Worm (Caenorhabditis elegans): ENCODE data around the gene R105.1.

The R105.1 gene

ce11 chrIV:4611740-4612139 lies 21.8 kb upstream of the R105.1 start:
- TF ChIP-seq B0261.1 (tag; optimal IDR thresholded peaks at IDR 0.05) (no peak), F22D6.2 (tag; optimal IDR thresholded peaks at IDR 0.05) (no peak), ceh-91 (GFP tag; IDR thresholded peaks at IDR 0.05) (no peak), F39B2.1 (GFP tag; IDR thresholded peaks at IDR 0.05) (no peak), B0019.2 (GFP tag; conservative IDR thresholded peaks at IDR 0.05) (no peak), F10E7.11 (tag; optimal IDR thresholded peaks at IDR 0.05) (no peak), him-1 (tag; optimal IDR thresholded peaks at IDR 0.05) (no peak), C06A6.2 (GFP tag; conservative IDR thresholded peaks at IDR 0.05) (no peak), Y56A3A.18 (GFP tag; IDR thresholded peaks at IDR 0.05) (no peak), B0035.1 (tag; optimal IDR thresholded peaks at IDR 0.05) (no peak), lsy-27 (tag; optimal IDR thresholded peaks at IDR 0.05; ENCODE audit: borderline replicate concordance, insufficient read depth) (no peak), ztf-25 (GFP tag; IDR thresholded peaks at IDR 0.05) (no peak), ztf-26 (tag; optimal IDR thresholded peaks at IDR 0.05) (no peak), nhr-179 (tag; optimal IDR thresholded peaks at IDR 0.05) (no peak), xnd-1 (tag; optimal IDR thresholded peaks at IDR 0.05) (no peak), ZK185.1 (tag; optimal IDR thresholded peaks at IDR 0.05; ENCODE audit: poor library complexity, severe bottlenecking) (no peak), ceh-58 (GFP tag; IDR thresholded peaks at IDR 0.05) (no peak), F55B11.4 (tag; optimal IDR thresholded peaks at IDR 0.05; ENCODE audit: borderline replicate concordance, insufficient read depth) (no peak), nhr-120 (GFP tag; IDR thresholded peaks at IDR 0.05) (no peak), mes-4 (tag; optimal IDR thresholded peaks at IDR 0.05) (no peak)

- no peak for TF ChIP-seq ceh-91 (GFP tag; IDR thresholded peaks at IDR 0.05)
- no peak for TF ChIP-seq ztf-18 (tag; optimal IDR thresholded peaks at IDR 0.05)
- TF ChIP-seq tbp1 (GFP tag; optimal IDR thresholded peaks at IDR 0.05): no peak
- TF ChIP-seq fkh-3 (tag; optimal IDR thresholded peaks at IDR 0.05): no peak
- TF ChIP-seq cebp-1 (GFP tag; IDR thresholded peaks at IDR 0.05): no peak
- no peak for TF ChIP-seq cebp-1 (tag; optimal IDR thresholded peaks at IDR 0.05)
- no peak for TF ChIP-seq lir-1 (GFP tag; conservative IDR thresholded peaks at IDR 0.05)
- no peak for TF ChIP-seq ztf-6 (GFP tag; IDR thresholded peaks at IDR 0.05)
- no peak for TF ChIP-seq pbrm-1 (GFP tag; IDR thresholded peaks at IDR 0.05)
- TF ChIP-seq ZK185.1 (tag; optimal IDR thresholded peaks at IDR 0.05; ENCODE audit: poor library complexity, severe bottlenecking): no peak
- TF ChIP-seq let-526 (GFP tag; IDR thresholded peaks at IDR 0.05): no peak
- no peak for TF ChIP-seq B0035.1 (tag; optimal IDR thresholded peaks at IDR 0.05)
- TF ChIP-seq tlf-1 (GFP tag; optimal IDR thresholded peaks at IDR 0.05): no peak
- no peak for TF ChIP-seq nhr-27 (tag; optimal IDR thresholded peaks at IDR 0.05)
- no peak for TF ChIP-seq F55B11.4 (tag; optimal IDR thresholded peaks at IDR 0.05; ENCODE audit: borderline replicate concordance, insufficient read depth)
- no peak for TF ChIP-seq Y67H2A.10 (GFP tag; conservative IDR thresholded peaks at IDR 0.05)
- TF ChIP-seq nfya-2 (GFP tag; IDR thresholded peaks at IDR 0.05): no peak
- no peak for TF ChIP-seq ceh-100 (GFP tag; IDR thresholded peaks at IDR 0.05)
- no peak for TF ChIP-seq F57A8.1 (GFP tag; optimal IDR thresholded peaks at IDR 0.05)
- TF ChIP-seq him-1 (tag; optimal IDR thresholded peaks at IDR 0.05): no peak
- no peak for TF ChIP-seq nhr-90 (tag; optimal IDR thresholded peaks at IDR 0.05)
Measured at ce11 chrIV:4612597-4612996, 20.9 kb upstream of the R105.1 start.

- TF ChIP-seq egl-44 (GFP tag; IDR thresholded peaks at IDR 0.05) (no peak), madf-10 (tag; optimal IDR thresholded peaks at IDR 0.05) (no peak), ztf-18 (tag; optimal IDR thresholded peaks at IDR 0.05) (no peak), tlf-1 (GFP tag; optimal IDR thresholded peaks at IDR 0.05) (no peak), mes-4 (tag; optimal IDR thresholded peaks at IDR 0.05) (no peak), tbp1 (GFP tag; optimal IDR thresholded peaks at IDR 0.05) (no peak), die-1 (tag; optimal IDR thresholded peaks at IDR 0.05) (no peak), zim-3 (tag; optimal IDR thresholded peaks at IDR 0.05) (no peak), dpff-1 (tag; optimal IDR thresholded peaks at IDR 0.05) (no peak), lag-1 (GFP tag; IDR thresholded peaks at IDR 0.05) (no peak), F10E7.11 (tag; optimal IDR thresholded peaks at IDR 0.05) (no peak), unc-62 (GFP tag; optimal IDR thresholded peaks at IDR 0.05) (no peak), lin-40 (tag; optimal IDR thresholded peaks at IDR 0.05) (no peak), him-1 (tag; optimal IDR thresholded peaks at IDR 0.05) (no peak), atf-7 (tag; optimal IDR thresholded peaks at IDR 0.05) (no peak), ceh-27 (GFP tag; optimal IDR thresholded peaks at IDR 0.05) (no peak), ztf-28 (GFP tag; IDR thresholded peaks at IDR 0.05) (no peak), hlh-12 (tag; optimal IDR thresholded peaks at IDR 0.05) (no peak)
Measured at ce11 chrIV:4613516-4613915, 20.0 kb upstream of the R105.1 start.
